Fruit fly (Drosophila melanogaster) whole organism, prepupa: Measurements from ENCODE around the gene Argk2.

ENCODE experiments used
- CG11762 ChIP-seq: fragments of 200-800 bp; sonication (Bioruptor generic); optimal IDR thresholded peaks from 3 replicates; lab custom pipeline; 2016; ENCODE audit warnings: missing biosample characterization, missing genetic modification characterization; ENCODE audit not compliant: insufficient read depth
- CG3032 ChIP-seq: fragments of 200-800 bp; optimal IDR thresholded peaks from 2 replicates; lab custom pipeline; 2019; ENCODE audit warnings: missing biosample characterization, mild to moderate bottlenecking, missing genetic modification characterization, moderate library complexity
- CG6854 ChIP-seq: fragments of 200-800 bp; sonication (Bioruptor generic); optimal IDR thresholded peaks from 2 replicates; lab custom pipeline; 2017; ENCODE audit warnings: missing biosample characterization, mild to moderate bottlenecking, missing genetic modification characterization
- CG8632 ChIP-seq: fragments of 200-800 bp; sonication (Bioruptor generic); optimal IDR thresholded peaks from 3 replicates; lab custom pipeline; 2016; ENCODE audit warnings: missing biosample characterization, missing genetic modification characterization
- Hr39 ChIP-seq: fragments of 200-800 bp; sonication (Bioruptor generic); optimal IDR thresholded peaks from 2 replicates; lab custom pipeline; 2016; ENCODE audit warnings: missing biosample characterization, missing genetic modification characterization
- Lpt ChIP-seq: fragments of 200-800 bp; sonication (Bioruptor generic); optimal IDR thresholded peaks from 3 replicates; lab custom pipeline; 2016; ENCODE audit warnings: missing biosample characterization, missing genetic modification characterization
- Sox15 ChIP-seq: fragments of 200-800 bp; sonication (Bioruptor generic); optimal IDR thresholded peaks from 3 replicates; lab custom pipeline; 2016; ENCODE audit warnings: missing biosample characterization, missing genetic modification characterization
- dac ChIP-seq: fragments of 200-800 bp; sonication (Bioruptor generic); optimal IDR thresholded peaks from 2 replicates; lab custom pipeline; 2017; ENCODE audit warnings: missing biosample characterization, mild to moderate bottlenecking, missing genetic modification characterization
- esn ChIP-seq: fragments of 200-800 bp; sonication (Bioruptor generic); optimal IDR thresholded peaks from 2 replicates; lab custom pipeline; 2016; ENCODE audit warnings: missing biosample characterization, mild to moderate bottlenecking, missing genetic modification characterization, moderate library complexity
- svp ChIP-seq: fragments of 200-800 bp; sonication (Bioruptor generic); peaks from one replicate; lab custom pipeline; 2016; ENCODE audit warnings: missing biosample characterization, missing genetic modification characterization
- vri ChIP-seq: fragments of 200-800 bp; sonication (Bioruptor generic); optimal IDR thresholded peaks from 3 replicates; lab custom pipeline; 2016; ENCODE audit warnings: missing biosample characterization, mild to moderate bottlenecking, missing genetic modification characterization

DNA sequence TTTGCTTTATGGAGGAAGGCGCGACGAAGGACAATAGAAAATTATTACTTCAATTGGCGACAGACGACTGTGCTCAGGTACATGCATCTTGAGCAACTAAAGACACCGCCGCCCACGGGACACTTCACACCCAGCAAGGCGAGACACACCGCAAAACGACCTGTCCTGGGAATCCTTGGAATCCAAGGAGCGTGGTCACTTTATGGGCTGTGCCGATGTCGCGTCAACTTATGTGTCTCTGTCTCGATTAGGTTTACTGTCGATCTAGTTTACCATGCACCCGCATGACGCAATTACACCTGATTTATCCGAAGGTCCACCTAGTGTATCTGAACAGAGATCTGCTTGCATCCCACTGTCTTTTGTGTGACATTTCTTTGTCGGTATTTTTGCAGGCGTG lies 8.1 kb upstream of the Argk2 start:
- TF ChIP-seq svp (GFP tag; lab: Kevin White, UChicago) (no peak), Lpt (GFP tag; lab: Kevin White, UChicago) (no peak), dac (GFP tag; lab: Kevin White, UChicago) (no peak), esn (GFP tag; lab: Kevin White, UChicago) (no peak), Sox15 (GFP tag; lab: Kevin White, UChicago) (no peak), CG11762 (no peak), CG6854 (GFP tag; lab: Kevin White, UChicago) (no peak), Hr39 (GFP tag; lab: Kevin White, UChicago) (no peak), vri (no peak), CG8632 (GFP tag; lab: Kevin White, UChicago) (no peak), CG3032 (tag; lab: Kevin White, UChicago) (no peak)
